Fruit fly (Drosophila melanogaster): ENCODE data around the gene dbe.

dm6 chr2L:886743-887142, 17.1 kb upstream of the dbe start:
- TF ChIP-seq CG8301 (tag; optimal IDR thresholded peaks at IDR 0.05) (no peak), CG17806 (tag; optimal IDR thresholded peaks at IDR 0.05) (no peak), CG10348 (GFP tag; IDR thresholded peaks at IDR 0.05) (no peak), CG14655 (GFP tag; optimal IDR thresholded peaks at IDR 0.05) (no peak), rn (GFP tag; IDR thresholded peaks at IDR 0.05) (no peak), CG34367 (tag; optimal IDR thresholded peaks at IDR 0.05) (no peak), CG13204 (GFP tag; optimal IDR thresholded peaks at IDR 0.05) (no peak), EcR (GFP tag; optimal IDR thresholded peaks at IDR 0.05) (no peak), Pif1A (GFP tag; optimal IDR thresholded peaks at IDR 0.05) (no peak), fd96Ca (GFP tag; IDR thresholded peaks at IDR 0.05) (no peak)

All from whole organism, pupa.